Worm (Caenorhabditis elegans) whole organism, L1 larva: ENCODE results near the gene F55A11.8.

Experiments
- C04F5.9 ChIP-seq: sonication (generic microtip); optimal IDR thresholded peaks from 2 replicates; lab custom pipeline; 2016; ENCODE audit warnings: missing genetic modification characterization, missing compliant biosample characterization
- Y116A8C.19 ChIP-seq: sonication (generic microtip); optimal IDR thresholded peaks from 2 replicates; lab custom pipeline; 2016; ENCODE audit warnings: missing compliant biosample characterization, missing genetic modification characterization, borderline replicate concordance
- aha-1 ChIP-seq: fragments of 150-350 bp; optimal IDR thresholded peaks from 2 replicates; lab custom pipeline; 2014; ENCODE audit warnings: missing biosample characterization, missing genetic modification characterization
- alr-1 ChIP-seq: fragments of 200-800 bp; sonication (Bioruptor generic); optimal IDR thresholded peaks from 2 replicates; lab custom pipeline; 2018; ENCODE audit warnings: borderline replicate concordance, mild to moderate bottlenecking, missing genetic modification characterization, missing compliant biosample characterization
- ama-1 ChIP-seq: fragments of 150-350 bp; optimal IDR thresholded peaks from 2 replicates; lab custom pipeline; 2014
- blmp-1 ChIP-seq: fragments of 150-350 bp; optimal IDR thresholded peaks from 2 replicates; lab custom pipeline; 2014; ENCODE audit warnings: missing biosample characterization, missing genetic modification characterization
- ceh-8 ChIP-seq: fragments of 200-800 bp; sonication (Bioruptor generic); optimal IDR thresholded peaks from 2 replicates; lab custom pipeline; 2018; ENCODE audit warnings: mild to moderate bottlenecking, missing genetic modification characterization, moderate library complexity, missing compliant biosample characterization
- ceh-90 ChIP-seq: sonication (generic microtip); optimal IDR thresholded peaks from 2 replicates; lab custom pipeline; 2016; ENCODE audit warnings: missing genetic modification characterization, missing compliant biosample characterization
- dsc-1 ChIP-seq: sonication (generic microtip); optimal IDR thresholded peaks from 2 replicates; lab custom pipeline; 2016; ENCODE audit warnings: mild to moderate bottlenecking, missing genetic modification characterization, missing compliant biosample characterization
- efl-1 ChIP-seq, 4 experiments: fragments of 150-350 bp; optimal IDR thresholded peaks in 3 of 4; peaks in 1 of 4; 1 replicate in 1 of 4; 2 replicates in 3 of 4; lab custom pipeline; 2014; ENCODE audit warnings: missing biosample characterization in 2 of 4, missing genetic modification characterization in 2 of 4, missing genetic modification reagents in 2 of 4
- efl-3 ChIP-seq: fragments of 200-800 bp; sonication (Bioruptor generic); optimal IDR thresholded peaks from 2 replicates; lab custom pipeline; 2018; ENCODE audit warnings: mild to moderate bottlenecking, missing genetic modification characterization, missing compliant biosample characterization
- egl-13 ChIP-seq: sonication (generic microtip); optimal IDR thresholded peaks from 2 replicates; lab custom pipeline; 2016; ENCODE audit warnings: missing genotype, missing genetic modification reagents, missing genetic modification characterization, missing compliant biosample characterization
- elt-2 ChIP-seq: sonication (generic microtip); optimal IDR thresholded peaks from 2 replicates; lab custom pipeline; 2016; ENCODE audit warnings: missing genetic modification characterization, mild to moderate bottlenecking, inconsistent platforms, missing compliant biosample characterization, missing genetic modification reagents
- fkh-10 ChIP-seq: sonication (generic microtip); optimal IDR thresholded peaks from 2 replicates; lab custom pipeline; 2017; ENCODE audit warnings: missing biosample characterization, missing genetic modification reagents, missing genetic modification characterization
- fkh-4 ChIP-seq: sonication (generic microtip); optimal IDR thresholded peaks from 2 replicates; lab custom pipeline; 2016; ENCODE audit warnings: missing compliant biosample characterization, missing genetic modification characterization, borderline replicate concordance
- fkh-8 ChIP-seq: sonication (generic microtip); optimal IDR thresholded peaks from 2 replicates; lab custom pipeline; 2016; ENCODE audit warnings: mild to moderate bottlenecking, missing genetic modification characterization, missing compliant biosample characterization
- grh-1 ChIP-seq: fragments of 200-800 bp; sonication (Bioruptor generic); IDR thresholded peaks from 2 replicates; pipeline ENCODE4 v1.3.6; 2022; ENCODE audit warnings: missing genetic modification reagents, missing genetic modification characterization, missing compliant biosample characterization
- hlh-4 ChIP-seq: sonication (generic microtip); optimal IDR thresholded peaks from 2 replicates; lab custom pipeline; 2016; ENCODE audit warnings: mild to moderate bottlenecking, missing genetic modification characterization, missing compliant biosample characterization
- irx-1 ChIP-seq: sonication (generic microtip); optimal IDR thresholded peaks from 2 replicates; lab custom pipeline; 2016; ENCODE audit warnings: missing genetic modification characterization, missing compliant biosample characterization
- lin-13 ChIP-seq: fragments of 150-350 bp; optimal IDR thresholded peaks from 2 replicates; lab custom pipeline; 2014; ENCODE audit warnings: missing biosample characterization, missing genetic modification reagents, missing genetic modification characterization
- lin-14 ChIP-seq: fragments of 200-800 bp; sonication (Bioruptor generic); optimal IDR thresholded peaks from 2 replicates; lab custom pipeline; 2018; ENCODE audit warnings: mild to moderate bottlenecking, missing genetic modification characterization, moderate library complexity, missing compliant biosample characterization
- lin-35 ChIP-seq, 2 experiments: fragments of 150-350 bp; optimal IDR thresholded peaks; 2 replicates each; lab custom pipeline; 2014; ENCODE audit warnings: missing biosample characterization in 2 of 2, missing genetic modification characterization in 2 of 2, missing genetic modification reagents in 2 of 2
- lin-39 ChIP-seq: fragments of 150-350 bp; optimal IDR thresholded peaks from 2 replicates; lab custom pipeline; 2014; ENCODE audit warnings: missing biosample characterization, missing genetic modification reagents, missing genetic modification characterization
- mab-9 ChIP-seq: fragments of 200-800 bp; sonication (Bioruptor generic); IDR thresholded peaks from 2 replicates; pipeline ENCODE4 v1.3.6; 2022; ENCODE audit warnings: missing genetic modification reagents, missing genetic modification characterization, missing compliant biosample characterization
- mdl-1 ChIP-seq, 2 experiments: fragments of 150-350 bp; optimal IDR thresholded peaks; 2 replicates each; lab custom pipeline; 2014 to 2017; ENCODE audit warnings: missing biosample characterization in 2 of 2, missing genetic modification characterization in 2 of 2, inconsistent platforms in 1 of 2
- mef-2 ChIP-seq: fragments of 150-350 bp; optimal IDR thresholded peaks from 2 replicates; lab custom pipeline; 2014; ENCODE audit warnings: missing biosample characterization, missing genetic modification characterization
- nhr-20 ChIP-seq: sonication (generic microtip); optimal IDR thresholded peaks from 2 replicates; lab custom pipeline; 2016; ENCODE audit warnings: mild to moderate bottlenecking, missing genetic modification characterization, missing compliant biosample characterization
- nhr-47 ChIP-seq: sonication (generic microtip); optimal IDR thresholded peaks from 2 replicates; lab custom pipeline; 2016; ENCODE audit warnings: mild to moderate bottlenecking, missing genetic modification characterization, moderate library complexity, missing compliant biosample characterization
- nhr-71 ChIP-seq: sonication (generic microtip); optimal IDR thresholded peaks from 2 replicates; lab custom pipeline; 2016; ENCODE audit warnings: mild to moderate bottlenecking, missing genetic modification characterization, moderate library complexity, missing compliant biosample characterization
- nhr-84 ChIP-seq: sonication (generic microtip); optimal IDR thresholded peaks from 2 replicates; lab custom pipeline; 2017; ENCODE audit warnings: missing biosample characterization, missing genetic modification characterization
- nhr-85 ChIP-seq: sonication (generic microtip); peaks from one replicate; lab custom pipeline; 2016; ENCODE audit warnings: missing genetic modification characterization, inconsistent platforms, missing compliant biosample characterization
- nhr-90 ChIP-seq: sonication (generic microtip); optimal IDR thresholded peaks from 2 replicates; lab custom pipeline; 2016; ENCODE audit warnings: mild to moderate bottlenecking, missing genetic modification characterization, missing compliant biosample characterization; ENCODE audit not compliant: poor library complexity
- rnt-1 ChIP-seq: sonication (generic microtip); optimal IDR thresholded peaks from 2 replicates; lab custom pipeline; 2016; ENCODE audit warnings: mild to moderate bottlenecking, missing genetic modification characterization, moderate library complexity, missing compliant biosample characterization
- skn-1 ChIP-seq: fragments of 150-350 bp; optimal IDR thresholded peaks from 2 replicates; lab custom pipeline; 2014; ENCODE audit warnings: missing biosample characterization, missing genetic modification characterization
- snpc-4 ChIP-seq: fragments of 150-350 bp; optimal IDR thresholded peaks from 2 replicates; lab custom pipeline; 2014; ENCODE audit warnings: missing biosample characterization, missing genetic modification characterization
- swsn-7 ChIP-seq: sonication (generic microtip); optimal IDR thresholded peaks from 2 replicates; lab custom pipeline; 2016; ENCODE audit warnings: missing genetic modification characterization, missing compliant biosample characterization
- unc-130 ChIP-seq: fragments of 150-350 bp; optimal IDR thresholded peaks from 2 replicates; lab custom pipeline; 2017; ENCODE audit warnings: missing biosample characterization, missing genetic modification characterization, inconsistent platforms
- unc-86 ChIP-seq: sonication (generic microtip); optimal IDR thresholded peaks from 2 replicates; lab custom pipeline; 2016; ENCODE audit warnings: missing genetic modification characterization, missing compliant biosample characterization
- vab-15 ChIP-seq: sonication (generic microtip); optimal IDR thresholded peaks from 2 replicates; lab custom pipeline; 2017; ENCODE audit warnings: missing genotype, mild to moderate bottlenecking, missing genetic modification characterization, missing compliant biosample characterization
- xbp-1 ChIP-seq: sonication (generic microtip); optimal IDR thresholded peaks from 2 replicates; lab custom pipeline; 2016; ENCODE audit warnings: missing genetic modification characterization, missing compliant biosample characterization
- zag-1 ChIP-seq: fragments of 150-350 bp; optimal IDR thresholded peaks from 2 replicates; lab custom pipeline; 2014; ENCODE audit warnings: missing biosample characterization, missing genetic modification characterization
- zip-4 ChIP-seq: fragments of 200-800 bp; sonication (Bioruptor generic); optimal IDR thresholded peaks from 2 replicates; lab custom pipeline; 2018; ENCODE audit warnings: mild to moderate bottlenecking, missing genetic modification characterization, moderate library complexity, missing compliant biosample characterization

Gene F55A11.8

DNA sequence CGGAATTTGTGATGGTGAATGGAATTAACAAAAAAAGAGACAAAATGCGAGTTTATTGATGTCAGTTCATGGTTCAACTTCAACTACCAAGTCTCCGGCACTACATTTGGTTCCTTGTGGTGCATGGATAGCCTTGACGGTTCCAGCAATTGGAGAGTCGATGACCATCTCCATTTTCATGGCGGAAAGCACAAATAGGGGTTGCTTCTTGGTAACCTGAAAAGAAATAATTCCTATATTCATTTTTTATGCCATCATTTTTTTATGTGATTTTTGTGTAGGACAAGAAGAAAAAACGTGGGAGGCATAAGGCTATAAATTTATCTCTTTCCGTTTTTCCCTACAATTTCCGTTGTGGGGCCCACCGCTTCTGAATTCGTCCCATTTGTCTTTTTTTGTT, 30.1 kb downstream of the F55A11.8 start:
- TF ChIP-seq C04F5.9 (tag; lab: Kevin White, UChicago) = no peak
- no peak for TF ChIP-seq zip-4
- no peak for TF ChIP-seq efl-1 (optimal IDR thresholded peaks at IDR 0.05; lab: Kevin White, UChicago)
- TF ChIP-seq efl-1 (GFP tag; optimal IDR thresholded peaks at IDR 0.05 in 1 of 2; lab: Kevin White, UChicago) = peak in 1 of 2 experiments; percentile 65
- no peak for TF ChIP-seq dsc-1
- no peak for TF ChIP-seq nhr-84
- TF ChIP-seq vab-15 (tag; lab: Kevin White, UChicago) = no peak
- TF ChIP-seq nhr-85 = peak; percentile 70
- no peak for TF ChIP-seq irx-1

DNA sequence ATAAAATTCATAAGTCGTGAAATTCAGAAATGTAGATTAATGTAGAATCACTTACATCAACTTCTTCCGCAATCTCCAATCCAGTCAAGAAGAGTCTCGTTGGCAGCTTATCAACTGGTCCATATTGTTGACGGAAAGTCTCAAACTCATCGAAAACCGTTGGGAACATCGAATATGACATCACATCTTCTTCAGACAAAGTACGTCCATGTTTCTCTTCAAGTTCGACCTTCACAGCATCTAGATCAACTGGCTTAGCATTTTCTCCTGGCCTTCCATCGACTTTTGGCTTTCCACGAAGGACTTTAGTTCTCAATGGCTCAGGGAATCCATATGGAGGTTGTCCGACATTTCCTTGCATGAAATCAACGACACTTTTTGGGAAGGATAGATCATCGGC, 30.8 kb downstream of the F55A11.8 start:
- no peak for TF ChIP-seq elt-2 (tag; lab: Kevin White, UChicago)
- TF ChIP-seq nhr-90 (tag; lab: Kevin White, UChicago) = no peak
- TF ChIP-seq ama-1 (lab: Kevin White, UChicago) = peak; percentile 76
- no peak for TF ChIP-seq efl-1 (optimal IDR thresholded peaks at IDR 0.05; lab: Kevin White, UChicago)
- TF ChIP-seq efl-1 (GFP tag; optimal IDR thresholded peaks at IDR 0.05 in 1 of 2; lab: Kevin White, UChicago) = peak in 1 of 2 experiments; percentile 7
- no peak for TF ChIP-seq unc-86
- no peak for TF ChIP-seq unc-130 (tag; lab: Kevin White, UChicago)
- no peak for TF ChIP-seq rnt-1
- no peak for TF ChIP-seq lin-39 (tag; lab: Kevin White, UChicago)
- TF ChIP-seq dsc-1 = no peak
- no peak for TF ChIP-seq fkh-10
- TF ChIP-seq, all 84 proteins: peak for 2

ce11 chrV:11819451-11819850, 31.5 kb downstream of the F55A11.8 start:
- TF ChIP-seq mef-2 (tag; lab: Kevin White, UChicago) = no peak
- TF ChIP-seq efl-1 (optimal IDR thresholded peaks at IDR 0.05; lab: Kevin White, UChicago) = no peak
- peak in 1 of 2 experiments; percentile 65 for TF ChIP-seq efl-1 (GFP tag; optimal IDR thresholded peaks at IDR 0.05 in 1 of 2; lab: Kevin White, UChicago)

ce11 chrV:11820551-11820950, 32.6 kb downstream of the F55A11.8 start:
- TF ChIP-seq nhr-90 (tag; lab: Kevin White, UChicago) (no peak), aha-1 (tag; lab: Kevin White, UChicago) (no peak), Y116A8C.19 (no peak), swsn-7 (no peak), lin-35 (GFP tag; optimal IDR thresholded peaks at IDR 0.05; lab: Kevin White, UChicago) (peak in 1 of 2 experiments; percentile 3), nhr-85 (peak; percentile 61), irx-1 (no peak), ama-1 (lab: Kevin White, UChicago) (peak; percentile 2), nhr-71 (peak; percentile 1)
- TF ChIP-seq, all 84 proteins: peak for 4

ce11 chrV:11822461-11822939, 34.5 kb downstream of the F55A11.8 start, which contains the start of gene pyc-1:
Gene pyc-1, minus strand, starts transcription at chrV:11822529.
- TF ChIP-seq lin-14 (GFP tag; lab: Kevin White, UChicago) (peak; percentile 64), irx-1 (no peak), nhr-85 (peak; percentile 62), mdl-1 (tag; optimal IDR thresholded peaks at IDR 0.05; lab: Kevin White, UChicago) (peak in 1 of 2 experiments; percentile 6), skn-1 (tag; lab: Kevin White, UChicago) (no peak), ceh-90 (no peak), Y116A8C.19 (no peak), fkh-4 (no peak), fkh-8 (tag; lab: Kevin White, UChicago) (no peak), zip-4 (peak; percentile 13), grh-1 (GFP tag; lab: Robert Waterston, UW) (no peak), swsn-7 (peak; percentile 34), fkh-10 (no peak), zag-1 (tag; lab: Kevin White, UChicago) (no peak), xbp-1 (tag; lab: Kevin White, UChicago) (no peak), efl-3 (GFP tag; lab: Kevin White, UChicago) (no peak), ceh-8 (GFP tag; lab: Kevin White, UChicago) (no peak), nhr-47 (tag; lab: Kevin White, UChicago) (peak; percentile 38), mef-2 (tag; lab: Kevin White, UChicago) (no peak), lin-13 (GFP tag; lab: Kevin White, UChicago) (no peak), vab-15 (tag; lab: Kevin White, UChicago) (no peak), nhr-20 (tag; lab: Kevin White, UChicago) (peak; percentile 73), nhr-90 (tag; lab: Kevin White, UChicago) (peak; percentile 69), mab-9 (GFP tag; lab: Robert Waterston, UW) (no peak), lin-35 (GFP tag; optimal IDR thresholded peaks at IDR 0.05; lab: Kevin White, UChicago) (peak in 1 of 2 experiments; percentile 72), dsc-1 (no peak), blmp-1 (tag; lab: Kevin White, UChicago) (peak; percentile 6), hlh-4 (tag; lab: Kevin White, UChicago) (no peak), egl-13 (tag; lab: Kevin White, UChicago) (no peak), snpc-4 (peak; percentile 8), lin-39 (tag; lab: Kevin White, UChicago) (no peak), alr-1 (tag; lab: Kevin White, UChicago) (no peak)
